Worm (Caenorhabditis elegans) whole organism, young adult: ENCODE measurements around the gene spon-1.

ENCODE experiments used
- B0336.3 ChIP-seq: fragments of 200-800 bp; sonication (Bioruptor generic); IDR thresholded peaks from 2 replicates; pipeline ENCODE4 v1.3.6; 2022; ENCODE audit warnings: missing genetic modification characterization, missing compliant biosample characterization
- C17E4.6 ChIP-seq: fragments of 200-800 bp; sonication (Bioruptor generic); IDR thresholded peaks from 2 replicates; pipeline ENCODE4 v1.3.6; 2022; ENCODE audit warnings: missing genetic modification reagents, missing genetic modification characterization, missing compliant biosample characterization
- F10E7.11 ChIP-seq: sonication (generic microtip); optimal IDR thresholded peaks from 2 replicates; lab custom pipeline; 2017; ENCODE audit warnings: mild to moderate bottlenecking, missing genetic modification characterization, moderate library complexity, missing compliant biosample characterization
- F37B4.10 ChIP-seq: fragments of 200-800 bp; sonication (Bioruptor generic); IDR thresholded peaks from 2 replicates; pipeline ENCODE4 v1.3.6; 2022; ENCODE audit warnings: missing genetic modification characterization, missing compliant biosample characterization
- F39B2.1 ChIP-seq: fragments of 200-800 bp; sonication (Bioruptor generic); IDR thresholded peaks from 2 replicates; pipeline ENCODE4 v1.3.6; 2022; ENCODE audit warnings: missing genetic modification reagents, missing genetic modification characterization, missing compliant biosample characterization
- F52B5.7 ChIP-seq: sonication (generic microtip); optimal IDR thresholded peaks from 2 replicates; lab custom pipeline; 2016; ENCODE audit warnings: mild to moderate bottlenecking, missing genetic modification characterization, missing compliant biosample characterization
- F55B11.4 ChIP-seq: sonication (generic microtip); optimal IDR thresholded peaks from 2 replicates; lab custom pipeline; 2016; ENCODE audit warnings: missing compliant biosample characterization, missing genetic modification characterization, borderline replicate concordance; ENCODE audit not compliant: insufficient read depth
- T07F8.4 ChIP-seq: sonication (generic microtip); optimal IDR thresholded peaks from 2 replicates; lab custom pipeline; 2016; ENCODE audit warnings: mild to moderate bottlenecking, missing genetic modification characterization, moderate library complexity, missing compliant biosample characterization
- Y53F4B.3 ChIP-seq: fragments of 200-800 bp; sonication (Bioruptor generic); IDR thresholded peaks from 2 replicates; pipeline ENCODE4 v1.3.6; 2022; ENCODE audit warnings: missing genetic modification reagents, missing genetic modification characterization, missing compliant biosample characterization
- Y56A3A.18 ChIP-seq: fragments of 200-800 bp; sonication (Bioruptor generic); IDR thresholded peaks from 2 replicates; pipeline ENCODE4 v1.3.6; 2022; ENCODE audit warnings: missing genetic modification reagents, missing genetic modification characterization, missing compliant biosample characterization
- Y79H2A.3 ChIP-seq: fragments of 200-800 bp; sonication (Bioruptor generic); conservative IDR thresholded peaks from 2 replicates; pipeline ENCODE4 v1.3.6; 2022; ENCODE audit warnings: missing genetic modification reagents, missing genetic modification characterization, missing compliant biosample characterization
- ama-1 ChIP-seq, 3 experiments: fragments of 150-350 bp in 1 of 3; sonication (generic microtip) in 2 of 3; optimal IDR thresholded peaks; 2 replicates each; lab custom pipeline; 2014 to 2018; ENCODE audit warnings: missing biosample characterization in 2 of 3, missing genetic modification characterization in 2 of 3, missing genetic modification reagents in 2 of 3
- athp-1 ChIP-seq: sonication (generic microtip); optimal IDR thresholded peaks from 2 replicates; lab custom pipeline; 2017; ENCODE audit warnings: mild to moderate bottlenecking, missing genetic modification characterization, missing compliant biosample characterization
- bed-1 ChIP-seq: fragments of 200-800 bp; sonication (Bioruptor generic); IDR thresholded peaks from 2 replicates; pipeline ENCODE4 v1.3.6; 2022; ENCODE audit warnings: missing genetic modification reagents, missing genetic modification characterization, missing compliant biosample characterization
- ceh-100 ChIP-seq: fragments of 200-800 bp; sonication (Bioruptor generic); IDR thresholded peaks from 2 replicates; pipeline ENCODE4 v1.3.6; 2022; ENCODE audit warnings: missing genetic modification reagents, missing genetic modification characterization, missing compliant biosample characterization
- ceh-40 ChIP-seq: fragments of 200-800 bp; sonication (Bioruptor generic); IDR thresholded peaks from 2 replicates; pipeline ENCODE4 v1.3.6; 2022; ENCODE audit warnings: missing genetic modification characterization, missing compliant biosample characterization
- dpff-1 ChIP-seq: sonication (generic microtip); optimal IDR thresholded peaks from 2 replicates; lab custom pipeline; 2017; ENCODE audit warnings: mild to moderate bottlenecking, missing genetic modification characterization, missing compliant biosample characterization
- egrh-3 ChIP-seq: fragments of 200-800 bp; sonication (Bioruptor generic); IDR thresholded peaks from 2 replicates; pipeline ENCODE4 v1.3.6; 2022; ENCODE audit warnings: missing genetic modification reagents, missing genetic modification characterization, missing compliant biosample characterization
- hlh-26 ChIP-seq: fragments of 200-800 bp; sonication (Bioruptor generic); conservative IDR thresholded peaks from 2 replicates; pipeline ENCODE4 v1.3.6; 2022; ENCODE audit warnings: missing genetic modification reagents, missing genetic modification characterization, missing compliant biosample characterization
- hrde-1 ChIP-seq: sonication (generic microtip); optimal IDR thresholded peaks from 2 replicates; lab custom pipeline; 2016; ENCODE audit warnings: missing genetic modification characterization, mild to moderate bottlenecking, missing compliant biosample characterization, moderate library complexity, missing genotype, missing genetic modification reagents, borderline replicate concordance
- hsf-1 ChIP-seq: fragments of 200-800 bp; sonication (Bioruptor generic); IDR thresholded peaks from 2 replicates; pipeline ENCODE4 v1.3.6; 2022; ENCODE audit warnings: missing genetic modification reagents, missing genetic modification characterization, missing compliant biosample characterization
- lag-1 ChIP-seq: fragments of 200-800 bp; sonication (Bioruptor generic); IDR thresholded peaks from 2 replicates; pipeline ENCODE4 v1.3.6; 2022; ENCODE audit warnings: missing genetic modification reagents, missing genetic modification characterization, missing compliant biosample characterization
- let-526 ChIP-seq: fragments of 200-800 bp; sonication (Bioruptor generic); IDR thresholded peaks from 2 replicates; pipeline ENCODE4 v1.3.6; 2022; ENCODE audit warnings: missing genetic modification reagents, missing genetic modification characterization, missing compliant biosample characterization
- lin-35 ChIP-seq, 3 experiments: fragments of 150-350 bp in 2 of 3; sonication (generic microtip) in 1 of 3; optimal IDR thresholded peaks; 2 replicates each; lab custom pipeline; 2014 to 2018; ENCODE audit warnings: missing biosample characterization in 3 of 3, missing genetic modification characterization in 3 of 3, missing genetic modification reagents in 3 of 3
- lin-40 ChIP-seq: sonication (generic microtip); optimal IDR thresholded peaks from 2 replicates; lab custom pipeline; 2016; ENCODE audit warnings: missing genetic modification characterization, mild to moderate bottlenecking, missing compliant biosample characterization, missing genotype, missing genetic modification reagents
- lin-54 ChIP-seq: fragments of 200-800 bp; sonication (Bioruptor generic); optimal IDR thresholded peaks from 2 replicates; lab custom pipeline; 2018; ENCODE audit warnings: mild to moderate bottlenecking, missing genetic modification characterization, missing compliant biosample characterization
- lsl-1 ChIP-seq: fragments of 200-800 bp; sonication (Bioruptor generic); optimal IDR thresholded peaks from 2 replicates; lab custom pipeline; 2018; ENCODE audit warnings: mild to moderate bottlenecking, missing genetic modification characterization, moderate library complexity, missing compliant biosample characterization
- madf-6 ChIP-seq: fragments of 200-800 bp; sonication (Bioruptor generic); IDR thresholded peaks from 2 replicates; pipeline ENCODE4 v1.3.6; 2022; ENCODE audit warnings: missing genetic modification reagents, missing genetic modification characterization, missing compliant biosample characterization
- mes-4 ChIP-seq: sonication (generic microtip); optimal IDR thresholded peaks from 2 replicates; lab custom pipeline; 2016; ENCODE audit warnings: missing genotype, missing genetic modification characterization, missing compliant biosample characterization
- nfyb-1 ChIP-seq: fragments of 200-800 bp; sonication (Bioruptor generic); IDR thresholded peaks from 2 replicates; pipeline ENCODE4 v1.3.6; 2022; ENCODE audit warnings: missing genetic modification reagents, missing genetic modification characterization, missing compliant biosample characterization
- nhr-27 ChIP-seq: fragments of 200-800 bp; sonication (Bioruptor generic); optimal IDR thresholded peaks from 2 replicates; lab custom pipeline; 2018; ENCODE audit warnings: mild to moderate bottlenecking, missing genetic modification characterization, moderate library complexity, missing compliant biosample characterization
- nhr-90 ChIP-seq: sonication (generic microtip); optimal IDR thresholded peaks from 2 replicates; lab custom pipeline; 2016; ENCODE audit warnings: missing genotype, mild to moderate bottlenecking, missing genetic modification characterization, missing compliant biosample characterization
- pbrm-1 ChIP-seq: fragments of 200-800 bp; sonication (Bioruptor generic); IDR thresholded peaks from 2 replicates; pipeline ENCODE4 v1.3.6; 2022; ENCODE audit warnings: missing genetic modification reagents, missing genetic modification characterization, missing compliant biosample characterization
- rcor-1 ChIP-seq: fragments of 200-800 bp; sonication (Bioruptor generic); IDR thresholded peaks from 2 replicates; pipeline ENCODE4 v1.3.6; 2022; ENCODE audit warnings: missing genetic modification reagents, missing genetic modification characterization, missing compliant biosample characterization
- rpc-1 ChIP-seq, 2 experiments: fragments of 150-350 bp in 1 of 2; sonication (generic microtip) in 1 of 2; optimal IDR thresholded peaks; 2 replicates each; lab custom pipeline; 2014 to 2018; ENCODE audit warnings: missing biosample characterization in 1 of 2, missing genetic modification characterization in 1 of 2, missing genetic modification reagents in 1 of 2, missing genotype in 1 of 2
- snpc-1.1 ChIP-seq: sonication (generic microtip); optimal IDR thresholded peaks from 2 replicates; lab custom pipeline; 2017; ENCODE audit warnings: missing genetic modification characterization, mild to moderate bottlenecking, missing compliant biosample characterization, antibody characterized with exemption, moderate library complexity, missing genotype, missing genetic modification reagents; ENCODE audit not compliant: insufficient read depth
- snpc-4 ChIP-seq, 5 experiments: fragments of 150-350 bp in 1 of 5; sonication (generic microtip) in 4 of 5; optimal IDR thresholded peaks; 2 replicates each; lab custom pipeline; 2014 to 2018; ENCODE audit warnings: missing genetic modification characterization in 5 of 5, missing biosample characterization in 3 of 5, antibody characterized with exemption in 2 of 5, mild to moderate bottlenecking in 2 of 5, missing compliant biosample characterization in 2 of 5, missing genotype in 2 of 5, moderate library complexity in 2 of 5, missing genetic modification reagents in 1 of 5
- tbp1 ChIP-seq: fragments of 200-800 bp; sonication (Bioruptor generic); optimal IDR thresholded peaks from 2 replicates; lab custom pipeline; 2018; ENCODE audit warnings: mild to moderate bottlenecking, missing genetic modification characterization, missing compliant biosample characterization
- tbx-9 ChIP-seq: sonication (generic microtip); optimal IDR thresholded peaks from 2 replicates; lab custom pipeline; 2016; ENCODE audit warnings: borderline replicate concordance, missing genetic modification characterization, inconsistent platforms, missing compliant biosample characterization
- tlf-1 ChIP-seq: fragments of 200-800 bp; sonication (Bioruptor generic); optimal IDR thresholded peaks from 2 replicates; lab custom pipeline; 2018; ENCODE audit warnings: mild to moderate bottlenecking, missing genetic modification characterization, missing compliant biosample characterization
- unc-130 ChIP-seq: sonication (generic microtip); optimal IDR thresholded peaks from 2 replicates; lab custom pipeline; 2016; ENCODE audit warnings: missing genetic modification reagents, missing genetic modification characterization, missing compliant biosample characterization
- unc-62 ChIP-seq: fragments of 150-350 bp; optimal IDR thresholded peaks from 2 replicates; lab custom pipeline; 2014; ENCODE audit warnings: missing biosample characterization, missing genetic modification reagents, missing genetic modification characterization
- xnd-1 ChIP-seq: sonication (generic microtip); optimal IDR thresholded peaks from 2 replicates; lab custom pipeline; 2016; ENCODE audit warnings: missing genotype, missing genetic modification reagents, missing genetic modification characterization, missing compliant biosample characterization
- zfh-2 ChIP-seq: fragments of 200-800 bp; sonication (Bioruptor generic); conservative IDR thresholded peaks from 2 replicates; pipeline ENCODE4 v1.3.6; 2022; ENCODE audit warnings: missing genetic modification reagents, missing genetic modification characterization, missing compliant biosample characterization
- ztf-25 ChIP-seq: fragments of 200-800 bp; sonication (Bioruptor generic); IDR thresholded peaks from 2 replicates; pipeline ENCODE4 v1.3.6; 2022; ENCODE audit warnings: missing genetic modification reagents, missing genetic modification characterization, missing compliant biosample characterization
- ztf-26 ChIP-seq: sonication (generic microtip); optimal IDR thresholded peaks from 2 replicates; lab custom pipeline; 2017; ENCODE audit warnings: missing genetic modification characterization, missing compliant biosample characterization

The spon-1 gene

DNA sequence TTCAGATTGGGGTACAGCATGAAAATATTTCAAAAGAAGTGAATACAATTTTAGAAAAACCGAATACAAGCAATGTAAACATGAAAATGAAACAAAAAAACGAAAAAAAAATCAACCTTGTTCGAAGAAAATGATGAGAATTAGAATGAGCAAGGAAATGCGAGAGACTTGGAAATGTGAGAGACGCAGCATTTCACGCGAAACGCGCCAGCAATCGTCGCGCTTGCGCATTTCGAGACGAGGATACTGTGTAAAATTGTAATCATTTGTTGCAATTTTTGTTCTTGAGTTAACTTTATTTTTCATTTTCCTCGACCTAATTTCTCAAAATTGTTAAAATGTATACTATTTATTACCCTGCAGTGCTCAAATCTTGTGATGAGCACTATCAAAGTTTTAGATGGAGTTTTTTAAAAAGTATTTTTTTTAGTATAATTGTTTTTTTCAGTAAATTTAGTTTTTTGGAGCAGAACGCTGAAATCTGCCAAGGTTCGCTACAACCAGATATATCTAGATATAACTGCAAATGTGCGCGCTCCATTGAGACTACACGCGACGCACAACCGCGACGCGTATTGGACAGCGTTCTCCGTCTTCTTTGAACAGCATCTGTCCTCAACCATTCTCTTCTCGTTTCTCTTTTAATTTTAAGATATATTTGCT, 35.7 kb downstream of the spon-1 start, which contains the start of gene fust-1 (continued):
- TF ChIP-seq ceh-100 (GFP tag; lab: Robert Waterston, UW) (peak; percentile 88), F55B11.4 (no peak), egrh-3 (no peak; the same call in 1 of the 2 replicates), hrde-1 (tag; lab: Kevin White, UChicago) (peak; percentile 74), hsf-1 (peak; percentile 88), unc-62 (GFP tag; lab: Kevin White, UChicago) (no peak), nhr-27 (no peak), nfyb-1 (peak; percentile 96), Y56A3A.18 (GFP tag; lab: Robert Waterston, UW) (peak; percentile 87), let-526 (GFP tag; lab: Robert Waterston, UW) (peak; percentile 80; the same call in 1 of the 2 replicates), mes-4 (tag; lab: Kevin White, UChicago) (peak; percentile 22), rpc-1 (optimal IDR thresholded peaks at IDR 0.05; lab: Kevin White, UChicago) (no peak), rpc-1 (tag; optimal IDR thresholded peaks at IDR 0.05; lab: Kevin White, UChicago) (no peak), unc-130 (GFP tag; lab: Kevin White, UChicago) (peak; percentile 68), xnd-1 (tag; lab: Kevin White, UChicago) (peak; percentile 82), pbrm-1 (GFP tag; lab: Robert Waterston, UW) (peak; percentile 95), lsl-1 (GFP tag; lab: Kevin White, UChicago) (peak; percentile 87), lin-40 (tag; lab: Kevin White, UChicago) (peak; percentile 97), ztf-25 (GFP tag; lab: Robert Waterston, UW) (no peak), F37B4.10 (GFP tag; lab: Robert Waterston, UW) (no peak), F52B5.7 (tag; lab: Kevin White, UChicago) (peak; percentile 17), C17E4.6 (GFP tag; lab: Robert Waterston, UW) (peak; percentile 80), snpc-4 (GFP tag; optimal IDR thresholded peaks at IDR 0.05; lab: Kevin White, UChicago) (peak; percentile 58), snpc-4 (tag; optimal IDR thresholded peaks at IDR 0.05; lab: Kevin White, UChicago) (peak; percentile 48 to 89 (median 86)), lin-35 (GFP tag; optimal IDR thresholded peaks at IDR 0.05; lab: Kevin White, UChicago) (peak in 2 of 3 experiments; percentile 80 to 93), madf-6 (GFP tag; lab: Robert Waterston, UW) (peak; percentile 95), athp-1 (tag; lab: Kevin White, UChicago) (peak; percentile 93), B0336.3 (GFP tag; lab: Robert Waterston, UW) (peak; percentile 96), snpc-1.1 (tag; lab: Kevin White, UChicago) (peak; percentile 79), tlf-1 (GFP tag; lab: Kevin White, UChicago) (peak; percentile 95), zfh-2 (GFP tag; lab: Robert Waterston, UW) (no peak), Y79H2A.3 (no peak), ztf-26 (tag; lab: Kevin White, UChicago) (peak; percentile 88), tbx-9 (no peak), bed-1 (GFP tag; lab: Robert Waterston, UW) (no peak), lag-1 (no peak), ceh-40 (GFP tag; lab: Robert Waterston, UW) (no peak), Y53F4B.3 (no peak), hlh-26 (no peak), F10E7.11 (tag; lab: Kevin White, UChicago) (no peak), dpff-1 (tag; lab: Kevin White, UChicago) (no peak), rcor-1 (GFP tag; lab: Robert Waterston, UW) (peak; percentile 95), T07F8.4 (tag; lab: Kevin White, UChicago) (no peak), lin-54 (GFP tag; lab: Kevin White, UChicago) (peak; percentile 96), F39B2.1 (GFP tag; lab: Robert Waterston, UW) (peak; percentile 82; the same call in 1 of the 2 replicates), ama-1 (optimal IDR thresholded peaks at IDR 0.05; lab: Kevin White, UChicago) (no peak), ama-1 (GFP tag; optimal IDR thresholded peaks at IDR 0.05; lab: Kevin White, UChicago) (peak in 1 of 2 experiments; percentile 15), nhr-90 (peak; percentile 22), tbp1 (GFP tag; lab: Kevin White, UChicago) (peak; percentile 75)
